Worm (Caenorhabditis elegans): Measurements from ENCODE around the gene R10E8.1.

The R10E8.1 gene

DNA sequence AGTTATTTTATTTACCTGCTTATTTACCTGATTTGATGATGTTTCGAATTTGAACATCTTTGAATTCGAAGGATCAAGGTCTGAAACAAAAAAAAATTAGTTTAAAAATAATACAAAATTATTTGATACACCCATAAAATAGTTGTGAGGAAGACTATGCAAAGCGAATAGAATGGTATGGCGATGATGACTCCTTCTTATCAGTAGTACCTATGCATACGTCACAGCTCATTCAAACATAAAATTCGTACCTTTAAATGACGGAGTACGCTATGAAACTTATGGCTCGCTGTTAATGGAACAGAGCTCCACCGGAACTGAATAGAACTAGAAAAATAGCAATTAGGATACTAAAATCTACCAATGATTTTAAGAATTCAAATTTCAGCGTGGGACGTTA is at the start of gene R10E8.1:
R10E8.1 (minus strand) TSS at position 178 of the 400 bp plus-strand sequence.
- no peak for TF ChIP-seq nhr-76 (tag; optimal IDR thresholded peaks at IDR 0.05)
- no peak for TF ChIP-seq lsy-12 (tag; optimal IDR thresholded peaks at IDR 0.05)
- TF ChIP-seq elt-2 (tag; optimal IDR thresholded peaks at IDR 0.05): peak; percentile 71
- TF ChIP-seq hmg-11 (tag; optimal IDR thresholded peaks at IDR 0.05): no peak
- TF ChIP-seq pqm-1 (tag; optimal IDR thresholded peaks at IDR 0.05): peak; percentile 59
- no peak for TF ChIP-seq R02D3.7 (tag; optimal IDR thresholded peaks at IDR 0.05)
- TF ChIP-seq ZK546.5 (tag; optimal IDR thresholded peaks at IDR 0.05): no peak
- no peak for TF ChIP-seq elt-1 (tag; optimal IDR thresholded peaks at IDR 0.05)
- TF ChIP-seq tbx-2 (tag; optimal IDR thresholded peaks at IDR 0.05): no peak
- no peak for TF ChIP-seq sea-2 (GFP tag; optimal IDR thresholded peaks at IDR 0.05)
- TF ChIP-seq nhr-77 (tag; optimal IDR thresholded peaks at IDR 0.05): no peak
- TF ChIP-seq eor-1 (tag; optimal IDR thresholded peaks at IDR 0.05): no peak

DNA sequence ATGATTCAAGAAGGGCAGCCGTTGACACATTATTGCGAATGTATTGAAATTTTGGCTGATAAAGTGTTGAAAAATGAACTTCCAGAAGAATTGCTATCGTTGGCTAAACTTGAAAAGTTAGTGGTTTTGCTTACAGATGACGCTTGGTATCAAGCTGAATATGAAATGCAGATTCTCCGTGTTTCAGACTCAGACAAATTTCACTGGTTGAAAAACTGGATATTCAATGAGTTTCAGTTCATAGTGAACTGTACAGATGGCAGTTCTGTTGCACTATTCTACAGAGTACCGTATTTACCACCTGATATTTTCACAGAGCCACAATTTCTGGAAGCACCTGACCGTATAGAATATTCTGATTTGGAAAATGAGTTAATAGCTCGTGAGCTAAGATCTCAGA is 47.1 kb upstream of the R10E8.1 start:
- no peak for TF ChIP-seq lsy-12 (tag; optimal IDR thresholded peaks at IDR 0.05)
- TF ChIP-seq lin-39 (tag; optimal IDR thresholded peaks at IDR 0.05): no peak
- TF ChIP-seq ceh-28 (tag; optimal IDR thresholded peaks at IDR 0.05): no peak
- no peak for TF ChIP-seq nhr-67 (tag; optimal IDR thresholded peaks at IDR 0.05)
- TF ChIP-seq nhr-76 (tag; optimal IDR thresholded peaks at IDR 0.05): no peak
- no peak for TF ChIP-seq elt-1 (tag; optimal IDR thresholded peaks at IDR 0.05)
- no peak for TF ChIP-seq eor-1 (tag; optimal IDR thresholded peaks at IDR 0.05)
- TF ChIP-seq ztf-11 (tag; optimal IDR thresholded peaks at IDR 0.05): no peak
- no peak for TF ChIP-seq egl-5 (tag; optimal IDR thresholded peaks at IDR 0.05)
- TF ChIP-seq nhr-25 (tag; optimal IDR thresholded peaks at IDR 0.05): no peak

ce11 chrV:18298506-18298905 is 46.3 kb upstream of the R10E8.1 start, which contains the start of gene Y51A2A.5:
TSS of gene Y51A2A.5 (plus strand) at chrV:18298806.
- TF ChIP-seq daf-12 (tag; optimal IDR thresholded peaks at IDR 0.05) (no peak), nhr-28 (tag; optimal IDR thresholded peaks at IDR 0.05) (no peak), fkh-2 (tag; optimal IDR thresholded peaks at IDR 0.05) (no peak), egl-27 (tag; optimal IDR thresholded peaks at IDR 0.05) (no peak), nhr-43 (tag; optimal IDR thresholded peaks at IDR 0.05; ENCODE audit: poor library complexity, severe bottlenecking) (no peak), pha-4 (tag; optimal IDR thresholded peaks at IDR 0.05) (no peak)

- no peak for TF ChIP-seq skn-1 (tag; optimal IDR thresholded peaks at IDR 0.05)
- TF ChIP-seq R02D3.7 (tag; optimal IDR thresholded peaks at IDR 0.05): no peak
- TF ChIP-seq ceh-9 (tag; optimal IDR thresholded peaks at IDR 0.05): no peak
These were observed 40.1 kb upstream of the R10E8.1 start, which contains the start of gene Y51A2A.12 for ce11 chrV:18292295-18292694. TSS of gene Y51A2A.12 (plus strand) at chrV:18292595.

- TF ChIP-seq nhr-28 (tag; optimal IDR thresholded peaks at IDR 0.05): no peak
- TF ChIP-seq skn-1 (tag; optimal IDR thresholded peaks at IDR 0.05): no peak
- no peak for TF ChIP-seq unc-62 (GFP tag; optimal IDR thresholded peaks at IDR 0.05)
- no peak for TF ChIP-seq nhr-25 (tag; optimal IDR thresholded peaks at IDR 0.05)
- no peak for TF ChIP-seq hmg-11 (tag; optimal IDR thresholded peaks at IDR 0.05)
These were observed 38.4 kb upstream of the R10E8.1 start, which contains the start of gene Y51A2A.4 for ce11 chrV:18290642-18291041. TSS of gene Y51A2A.4 (plus strand) at chrV:18290942.

ce11 chrV:18282597-18282996 is 30.4 kb upstream of the R10E8.1 start, which contains the start of gene clec-247:
TSS of gene clec-247 (plus strand) at chrV:18282897.
- TF ChIP-seq mml-1 (tag; optimal IDR thresholded peaks at IDR 0.05) (no peak), nhr-67 (tag; optimal IDR thresholded peaks at IDR 0.05) (no peak), elt-3 (tag; optimal IDR thresholded peaks at IDR 0.05) (no peak), nhr-76 (tag; optimal IDR thresholded peaks at IDR 0.05) (no peak), ZK546.5 (tag; optimal IDR thresholded peaks at IDR 0.05) (no peak), nhr-25 (tag; optimal IDR thresholded peaks at IDR 0.05) (no peak), aly-2 (tag; optimal IDR thresholded peaks at IDR 0.05) (no peak), eor-1 (tag; optimal IDR thresholded peaks at IDR 0.05) (no peak), fos-1 (tag; optimal IDR thresholded peaks at IDR 0.05) (no peak), nhr-43 (tag; optimal IDR thresholded peaks at IDR 0.05; ENCODE audit: poor library complexity, severe bottlenecking) (no peak), fkh-10 (GFP tag; optimal IDR thresholded peaks at IDR 0.05) (no peak), lsy-12 (tag; optimal IDR thresholded peaks at IDR 0.05) (no peak), zag-1 (tag; optimal IDR thresholded peaks at IDR 0.05) (no peak), hmg-11 (tag; optimal IDR thresholded peaks at IDR 0.05) (no peak), nhr-77 (tag; optimal IDR thresholded peaks at IDR 0.05) (no peak)
